Worm (Caenorhabditis elegans): ENCODE measurements around the gene mua-3.

Gene mua-3

ce11 chrIII:10178552-10178951 lies 18.1 kb downstream of the mua-3 start:
- TF ChIP-seq ces-1 (GFP tag; optimal IDR thresholded peaks at IDR 0.05) = no peak
- TF ChIP-seq sptf-1 (tag; optimal IDR thresholded peaks at IDR 0.05) = no peak
- no peak for TF ChIP-seq sem-2 (GFP tag; optimal IDR thresholded peaks at IDR 0.05)
- no peak for TF ChIP-seq M03D4.4 (tag; optimal IDR thresholded peaks at IDR 0.05)
- no peak for TF ChIP-seq mls-2 (tag; optimal IDR thresholded peaks at IDR 0.05)
- no peak for TF ChIP-seq lsy-2 (tag; optimal IDR thresholded peaks at IDR 0.05)
- no peak for TF ChIP-seq ztf-11 (tag; optimal IDR thresholded peaks at IDR 0.05)
- no peak for TF ChIP-seq lin-32 (GFP tag; optimal IDR thresholded peaks at IDR 0.05)
- TF ChIP-seq lin-13 (tag; optimal IDR thresholded peaks at IDR 0.05) = no peak
- TF ChIP-seq elt-3 (tag; optimal IDR thresholded peaks at IDR 0.05) = no peak
- TF ChIP-seq bed-3 (GFP tag; optimal IDR thresholded peaks at IDR 0.05) = no peak
- TF ChIP-seq nhr-12 (tag; optimal IDR thresholded peaks at IDR 0.05) = no peak
- TF ChIP-seq nhr-237 (tag; optimal IDR thresholded peaks at IDR 0.05) = no peak
- no peak for TF ChIP-seq drap-1 (GFP tag; optimal IDR thresholded peaks at IDR 0.05)
- no peak for TF ChIP-seq unc-39 (tag; optimal IDR thresholded peaks at IDR 0.05)
- no peak for TF ChIP-seq ham-2 (GFP tag; optimal IDR thresholded peaks at IDR 0.05)
- TF ChIP-seq hlh-1 (tag; optimal IDR thresholded peaks at IDR 0.05) = no peak
- no peak for TF ChIP-seq tbx-8 (GFP tag; optimal IDR thresholded peaks at IDR 0.05)

- TF ChIP-seq mep-1 (tag; optimal IDR thresholded peaks at IDR 0.05) = no peak
- no peak for TF ChIP-seq ham-2 (GFP tag; optimal IDR thresholded peaks at IDR 0.05)
- no peak for TF ChIP-seq elt-1 (tag; optimal IDR thresholded peaks at IDR 0.05; ENCODE audit: borderline replicate concordance, insufficient read depth)
- TF ChIP-seq tbx-8 (GFP tag; optimal IDR thresholded peaks at IDR 0.05) = no peak
- TF ChIP-seq zip-8 (tag; optimal IDR thresholded peaks at IDR 0.05) = no peak
Observed at ce11 chrIII:10179444-10179843, 18.9 kb downstream of the mua-3 start.

ce11 chrIII:10181868-10182267 lies 21.4 kb downstream of the mua-3 start:
- no peak for TF ChIP-seq lin-32 (GFP tag; optimal IDR thresholded peaks at IDR 0.05)
- TF ChIP-seq nhr-237 (tag; optimal IDR thresholded peaks at IDR 0.05) = no peak
- no peak for TF ChIP-seq nhr-28 (tag; optimal IDR thresholded peaks at IDR 0.05)
- no peak for TF ChIP-seq elt-3 (tag; optimal IDR thresholded peaks at IDR 0.05)
- no peak for TF ChIP-seq nhr-76 (tag; optimal IDR thresholded peaks at IDR 0.05)
- TF ChIP-seq lsy-2 (tag; optimal IDR thresholded peaks at IDR 0.05) = no peak
- TF ChIP-seq ceh-43 (GFP tag; optimal IDR thresholded peaks at IDR 0.05) = no peak
- no peak for TF ChIP-seq drap-1 (GFP tag; optimal IDR thresholded peaks at IDR 0.05)

- TF ChIP-seq M03D4.4 (tag; optimal IDR thresholded peaks at IDR 0.05) = no peak
- TF ChIP-seq mep-1 (tag; optimal IDR thresholded peaks at IDR 0.05) = no peak
- TF ChIP-seq ceh-39 (tag; optimal IDR thresholded peaks at IDR 0.05) = no peak
- TF ChIP-seq ham-2 (GFP tag; optimal IDR thresholded peaks at IDR 0.05) = no peak
- TF ChIP-seq mab-5 (tag; optimal IDR thresholded peaks at IDR 0.05) = no peak
- TF ChIP-seq elt-3 (tag; optimal IDR thresholded peaks at IDR 0.05) = no peak
- no peak for TF ChIP-seq sptf-1 (tag; optimal IDR thresholded peaks at IDR 0.05)
- no peak for TF ChIP-seq drap-1 (GFP tag; optimal IDR thresholded peaks at IDR 0.05)
- TF ChIP-seq lin-32 (GFP tag; optimal IDR thresholded peaks at IDR 0.05) = no peak
- no peak for TF ChIP-seq unc-120 (tag; optimal IDR thresholded peaks at IDR 0.05; ENCODE audit: poor library complexity, severe bottlenecking)
- no peak for TF ChIP-seq hlh-1 (tag; optimal IDR thresholded peaks at IDR 0.05)
Observed at ce11 chrIII:10186160-10186559, 25.7 kb downstream of the mua-3 start, which contains the start of gene unc-47. TSS of gene unc-47 (minus strand) at chrIII:10186260.

- TF ChIP-seq ceh-39 (tag; optimal IDR thresholded peaks at IDR 0.05) (no peak), mls-2 (tag; optimal IDR thresholded peaks at IDR 0.05) (no peak), pha-4 (tag; optimal IDR thresholded peaks at IDR 0.05) (no peak)
Observed at ce11 chrIII:10187840-10188239, 27.3 kb downstream of the mua-3 start.

ce11 chrIII:10188912-10189311 lies 28.4 kb downstream of the mua-3 start, which contains the start of gene epac-1:
TSS of gene epac-1 (plus strand) at chrIII:10189212.
- TF ChIP-seq ceh-43 (GFP tag; optimal IDR thresholded peaks at IDR 0.05) (no peak), nhr-2 (tag; optimal IDR thresholded peaks at IDR 0.05) (no peak)

- TF ChIP-seq nhr-12 (tag; optimal IDR thresholded peaks at IDR 0.05) (no peak), nhr-76 (tag; optimal IDR thresholded peaks at IDR 0.05) (no peak), sptf-1 (tag; optimal IDR thresholded peaks at IDR 0.05) (no peak), mab-5 (tag; optimal IDR thresholded peaks at IDR 0.05) (no peak), lsy-2 (tag; optimal IDR thresholded peaks at IDR 0.05) (no peak), ztf-11 (tag; optimal IDR thresholded peaks at IDR 0.05) (no peak), lin-13 (tag; optimal IDR thresholded peaks at IDR 0.05) (no peak)
Observed at ce11 chrIII:10194569-10194968, 34.1 kb downstream of the mua-3 start.

Data from whole organism, mixed stage, embryonic.